Worm (Caenorhabditis elegans) whole organism, midembryonic: ENCODE data around the gene R12A1.3.

ENCODE experiments used
- T22C8.4 ChIP-seq: fragments of 200-800 bp; sonication (Bioruptor generic); IDR thresholded peaks from 2 replicates; pipeline ENCODE4 v1.3.6; 2022; ENCODE audit warnings: missing genetic modification characterization, missing compliant biosample characterization
- cog-1 ChIP-seq: sonication (generic microtip); optimal IDR thresholded peaks from 2 replicates; lab custom pipeline; 2016; ENCODE audit warnings: missing genetic modification characterization, missing compliant biosample characterization
- flt-1 ChIP-seq: fragments of 200-800 bp; sonication (Bioruptor generic); IDR thresholded peaks from 2 replicates; pipeline ENCODE4 v1.3.6; 2022; ENCODE audit warnings: missing genetic modification characterization, missing compliant biosample characterization
- klf-2 ChIP-seq: fragments of 200-800 bp; sonication (Bioruptor generic); conservative IDR thresholded peaks from 2 replicates; pipeline ENCODE4 v1.3.6; 2022; ENCODE audit warnings: missing genetic modification reagents, missing genetic modification characterization, missing compliant biosample characterization
- med-1 ChIP-seq: sonication (generic microtip); optimal IDR thresholded peaks from 2 replicates; lab custom pipeline; 2017; ENCODE audit warnings: missing genetic modification characterization, mild to moderate bottlenecking, missing compliant biosample characterization, antibody characterized with exemption, missing genetic modification reagents; ENCODE audit not compliant: insufficient read depth
- ref-1 ChIP-seq: fragments of 200-800 bp; sonication (Bioruptor generic); conservative IDR thresholded peaks from 2 replicates; pipeline ENCODE4 v1.3.6; 2022; ENCODE audit warnings: missing genetic modification reagents, missing genetic modification characterization, missing compliant biosample characterization
- tab-1 ChIP-seq: fragments of 200-800 bp; sonication (Bioruptor generic); IDR thresholded peaks from 2 replicates; pipeline ENCODE4 v1.3.6; 2022; ENCODE audit warnings: missing genetic modification characterization, missing compliant biosample characterization
- ztf-23 ChIP-seq: fragments of 200-800 bp; sonication (Bioruptor generic); IDR thresholded peaks from 2 replicates; pipeline ENCODE4 v1.3.6; 2022; ENCODE audit warnings: missing genetic modification reagents, missing genetic modification characterization, missing compliant biosample characterization
- ztf-29 ChIP-seq: fragments of 200-800 bp; sonication (Bioruptor generic); IDR thresholded peaks from 2 replicates; pipeline ENCODE4 v1.3.6; 2022; ENCODE audit warnings: missing genetic modification reagents, missing genetic modification characterization, missing compliant biosample characterization

The R12A1.3 gene

DNA sequence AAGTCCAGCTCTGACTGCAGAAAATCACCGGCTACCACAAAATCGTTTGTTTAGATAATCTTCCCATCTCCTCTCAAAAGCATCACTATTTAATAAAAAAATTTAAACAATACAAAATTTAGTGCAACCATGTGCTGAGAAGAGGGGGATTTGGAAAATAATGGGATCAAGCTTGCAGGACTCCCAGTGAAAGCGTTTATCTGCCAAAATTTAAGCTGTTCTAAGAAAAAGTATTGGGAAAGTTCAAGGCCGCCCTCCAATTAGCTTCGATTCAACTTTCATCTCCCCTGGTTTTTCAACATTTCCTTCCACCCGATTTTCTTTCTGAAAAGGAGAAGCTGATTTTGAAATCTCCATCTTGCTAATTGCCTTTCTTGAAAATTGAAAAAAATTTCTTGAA lies 17.5 kb downstream of the R12A1.3 start:
- TF ChIP-seq flt-1 (no peak), cog-1 (tag; lab: Kevin White, UChicago) (no peak), tab-1 (GFP tag; lab: Robert Waterston, UW) (no peak), med-1 (GFP tag; lab: Kevin White, UChicago) (no peak), T22C8.4 (no peak), klf-2 (GFP tag; lab: Robert Waterston, UW) (no peak), ztf-29 (no peak), ref-1 (GFP tag; lab: Robert Waterston, UW) (no peak), ztf-23 (GFP tag; lab: Robert Waterston, UW) (no peak)

ce11 chrV:1392900-1393299 lies 32.7 kb downstream of the R12A1.3 start, which contains the start of gene Y75B7AR.1:
Gene Y75B7AR.1, minus strand, starts transcription at chrV:1393000.
- TF ChIP-seq med-1 (GFP tag; lab: Kevin White, UChicago) (no peak), cog-1 (tag; lab: Kevin White, UChicago) (no peak), klf-2 (GFP tag; lab: Robert Waterston, UW) (no peak), T22C8.4 (no peak), tab-1 (GFP tag; lab: Robert Waterston, UW) (no peak), ztf-23 (GFP tag; lab: Robert Waterston, UW) (no peak), flt-1 (no peak), ztf-29 (no peak), ref-1 (GFP tag; lab: Robert Waterston, UW) (no peak)

ce11 chrV:1390415-1390814 lies 35.2 kb downstream of the R12A1.3 start:
- TF ChIP-seq ztf-23 (GFP tag; lab: Robert Waterston, UW) (no peak), med-1 (GFP tag; lab: Kevin White, UChicago) (no peak)

DNA sequence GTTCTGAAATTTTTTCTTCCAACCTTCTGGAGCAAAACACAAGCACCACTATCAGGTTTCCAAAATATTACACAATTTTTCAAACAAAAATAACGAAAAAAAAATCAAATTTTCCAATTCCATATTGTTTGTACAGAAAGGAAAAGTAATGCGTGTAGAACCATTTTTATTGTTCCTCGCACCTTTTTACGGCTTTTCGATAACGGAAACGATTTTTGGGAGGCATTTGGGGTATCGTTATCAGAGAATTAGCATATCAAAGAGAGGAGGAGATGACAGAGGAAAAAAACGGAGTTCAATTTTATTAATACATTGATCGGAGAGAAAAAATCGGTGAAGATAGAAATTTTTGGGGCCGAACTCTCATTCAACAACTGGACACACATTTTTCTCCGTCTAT lies 35.8 kb downstream of the R12A1.3 start:
- no peak for TF ChIP-seq tab-1 (GFP tag; lab: Robert Waterston, UW)
- TF ChIP-seq T22C8.4: no peak
- TF ChIP-seq ztf-23 (GFP tag; lab: Robert Waterston, UW): no peak
- TF ChIP-seq klf-2 (GFP tag; lab: Robert Waterston, UW): no peak
- TF ChIP-seq flt-1: no peak
- no peak for TF ChIP-seq med-1 (GFP tag; lab: Kevin White, UChicago)
- TF ChIP-seq ztf-29: no peak
- TF ChIP-seq ref-1 (GFP tag; lab: Robert Waterston, UW): no peak
- TF ChIP-seq cog-1 (tag; lab: Kevin White, UChicago): no peak

DNA sequence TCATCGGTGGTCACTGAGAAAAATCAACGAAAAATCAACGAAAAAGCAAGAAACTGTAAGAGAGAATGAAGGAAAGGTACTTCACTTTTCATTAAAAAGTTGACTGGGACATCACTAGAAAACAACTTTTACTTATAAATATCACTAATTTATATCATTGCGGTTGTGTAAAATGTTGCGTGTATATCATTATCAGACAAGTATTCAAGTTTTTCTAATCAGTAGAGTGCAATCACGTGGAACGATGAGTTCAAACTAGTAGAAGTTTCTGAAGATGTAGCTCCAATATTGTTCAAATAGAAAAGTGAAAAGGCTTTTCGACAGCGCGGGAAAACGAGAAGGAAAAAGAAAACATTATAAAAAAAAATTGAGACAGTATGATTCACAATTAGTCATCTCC lies 37.3 kb downstream of the R12A1.3 start:
- no peak for TF ChIP-seq flt-1
- TF ChIP-seq T22C8.4: no peak
- TF ChIP-seq med-1 (GFP tag; lab: Kevin White, UChicago): no peak
- TF ChIP-seq ztf-29: no peak
- no peak for TF ChIP-seq ref-1 (GFP tag; lab: Robert Waterston, UW)
- no peak for TF ChIP-seq ztf-23 (GFP tag; lab: Robert Waterston, UW)
- no peak for TF ChIP-seq klf-2 (GFP tag; lab: Robert Waterston, UW)
- no peak for TF ChIP-seq tab-1 (GFP tag; lab: Robert Waterston, UW)
- no peak for TF ChIP-seq cog-1 (tag; lab: Kevin White, UChicago)

ce11 chrV:1383206-1383908 lies 42.2 kb downstream of the R12A1.3 start, which contains the start of gene rga-4:
Gene rga-4, minus strand, starts transcription at chrV:1383256.
- TF ChIP-seq T22C8.4 (no peak), med-1 (GFP tag; lab: Kevin White, UChicago) (no peak), ztf-29 (no peak), ref-1 (GFP tag; lab: Robert Waterston, UW) (no peak), cog-1 (tag; lab: Kevin White, UChicago) (no peak), tab-1 (GFP tag; lab: Robert Waterston, UW) (no peak), ztf-23 (GFP tag; lab: Robert Waterston, UW) (no peak), flt-1 (no peak), klf-2 (GFP tag; lab: Robert Waterston, UW) (no peak)

DNA sequence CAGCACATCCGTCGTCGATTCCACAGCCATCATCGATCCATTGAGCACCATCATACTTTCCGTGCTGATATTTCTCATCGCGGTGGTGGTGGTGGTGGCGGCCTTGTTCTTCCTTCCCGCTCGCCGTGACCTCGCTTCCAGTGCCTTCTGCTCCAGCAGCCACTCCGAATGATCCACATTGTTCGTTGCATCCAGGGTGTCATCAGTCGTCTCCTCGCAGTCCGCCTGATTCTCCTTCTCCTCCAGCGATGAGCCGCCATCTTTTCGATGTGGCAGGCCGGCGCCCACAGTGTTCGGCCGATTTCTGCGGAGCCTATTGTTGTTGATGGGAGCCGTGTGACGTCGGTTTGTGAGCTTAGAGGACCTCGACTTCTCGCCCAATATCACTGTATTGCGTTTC lies 47.6 kb downstream of the R12A1.3 start:
- TF ChIP-seq klf-2 (GFP tag; lab: Robert Waterston, UW): no peak
- TF ChIP-seq tab-1 (GFP tag; lab: Robert Waterston, UW): no peak
- TF ChIP-seq ztf-29: no peak

DNA sequence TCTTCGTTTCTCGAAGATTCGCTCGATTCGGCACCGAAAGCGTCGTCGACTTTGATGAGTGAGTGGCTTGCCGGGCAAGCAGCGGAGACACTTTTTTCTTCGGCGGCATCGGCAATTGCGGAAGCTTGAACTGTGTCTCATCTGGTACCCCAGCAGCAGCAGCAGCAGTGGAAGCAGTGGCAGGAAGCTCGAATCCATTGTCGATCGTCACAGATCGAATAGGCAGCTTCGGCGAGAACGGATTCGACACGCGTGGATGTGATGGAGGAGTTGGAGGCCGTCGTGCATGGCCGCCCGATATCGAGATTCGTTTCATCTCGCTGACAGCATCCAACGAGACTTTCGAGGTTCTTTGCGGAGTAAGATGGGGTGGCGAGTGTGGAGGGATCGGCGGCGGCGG lies 50.6 kb downstream of the R12A1.3 start:
- TF ChIP-seq flt-1 (no peak), ztf-29 (no peak), ref-1 (GFP tag; lab: Robert Waterston, UW) (no peak), cog-1 (tag; lab: Kevin White, UChicago) (no peak), klf-2 (GFP tag; lab: Robert Waterston, UW) (no peak), ztf-23 (GFP tag; lab: Robert Waterston, UW) (no peak), med-1 (GFP tag; lab: Kevin White, UChicago) (no peak), tab-1 (GFP tag; lab: Robert Waterston, UW) (no peak), T22C8.4 (no peak)
